Fruit fly (Drosophila melanogaster): Measurements from ENCODE around the gene p38c.

p38c gene

DNA sequence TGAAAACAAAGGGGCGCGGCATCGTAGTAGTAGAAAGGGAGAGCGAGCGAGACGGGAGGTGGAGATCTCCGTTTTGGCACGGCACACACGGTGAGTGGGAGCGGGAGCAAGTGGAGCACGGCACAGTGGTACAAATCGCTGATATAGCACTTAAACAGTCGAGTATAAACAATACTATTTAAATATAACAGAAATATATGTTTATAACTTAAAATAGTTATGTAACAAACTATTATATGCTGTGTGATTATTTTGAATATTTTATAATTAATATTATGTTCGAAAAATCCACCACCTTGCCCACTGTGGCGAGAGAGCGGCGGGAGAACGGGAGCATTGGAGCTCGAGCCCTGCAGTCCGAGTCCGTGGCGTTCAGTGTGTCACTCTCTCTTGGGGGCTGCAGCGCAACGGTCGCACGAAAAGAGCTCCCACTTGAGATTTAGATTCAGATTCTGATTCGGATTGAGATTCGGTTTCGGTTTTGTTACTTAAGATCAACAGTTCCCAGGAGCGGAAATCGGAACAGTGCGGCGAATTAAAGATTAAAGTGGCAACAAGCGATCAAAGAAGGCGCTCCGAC is 8.9 kb downstream of the p38c start, which contains the start of gene Kal1 (continued):
- TF ChIP-seq unpg (GFP tag; optimal IDR thresholded peaks at IDR 0.05) (peak; percentile 96), CG3726 (GFP tag; IDR thresholded peaks at IDR 0.05) (peak; percentile 81), klu (GFP tag; IDR thresholded peaks at IDR 0.05) (peak; percentile 49), CG2202 (tag; optimal IDR thresholded peaks at IDR 0.05) (peak; percentile 94), CG2199 (GFP tag; IDR thresholded peaks at IDR 0.05) (peak; percentile 85; the same call in 2 of the 3 replicates), twi (tag; optimal IDR thresholded peaks at IDR 0.05) (peak; percentile 88), disco-r (GFP tag; optimal IDR thresholded peaks at IDR 0.05) (no peak), ewg (GFP tag; optimal IDR thresholded peaks at IDR 0.05) (peak; percentile 91), CG34376 (GFP tag; optimal IDR thresholded peaks at IDR 0.05) (peak; percentile 6), CG42726 (GFP tag; IDR thresholded peaks at IDR 0.05; ENCODE audit: partially characterized antibody) (no peak), CG1603 (tag; optimal IDR thresholded peaks at IDR 0.05) (peak; percentile 88), Eip74EF (GFP tag; optimal IDR thresholded peaks at IDR 0.05) (peak in 1 of 2 experiments; percentile 95), ato (GFP tag; IDR thresholded peaks at IDR 0.05; ENCODE audit: partially characterized antibody) (no peak), CG11696 (GFP tag; IDR thresholded peaks at IDR 0.05) (peak; percentile 47), Rx (GFP tag; IDR thresholded peaks at IDR 0.05) (peak; percentile 85), CG13296 (GFP tag; optimal IDR thresholded peaks at IDR 0.05) (peak; percentile 88), gcm2 (GFP tag; optimal IDR thresholded peaks at IDR 0.05) (peak; percentile 35), CG16813 (GFP tag; IDR thresholded peaks at IDR 0.05; ENCODE audit: partially characterized antibody) (no peak), Awh (GFP tag; IDR thresholded peaks at IDR 0.05) (peak; percentile 95), Ada2b (GFP tag; IDR thresholded peaks at IDR 0.05) (peak; percentile 90), CoRest (tag; optimal IDR thresholded peaks at IDR 0.05) (peak; percentile 90), bbx (GFP tag; IDR thresholded peaks at IDR 0.05; ENCODE audit: partially characterized antibody) (no peak), bigmax (GFP tag; optimal IDR thresholded peaks at IDR 0.05) (no peak), CG14965 (GFP tag; optimal IDR thresholded peaks at IDR 0.05; ENCODE audit: borderline replicate concordance) (no peak), da (GFP tag; optimal IDR thresholded peaks at IDR 0.05) (no peak), CG6175 (GFP tag; IDR thresholded peaks at IDR 0.05) (peak; percentile 58; the same call in 2 of the 3 replicates), nom (GFP tag; optimal IDR thresholded peaks at IDR 0.05) (peak; percentile 97), CG34224 (GFP tag; IDR thresholded peaks at IDR 0.05; ENCODE audit: partially characterized antibody) (no peak), Sry-δ (GFP tag; optimal IDR thresholded peaks at IDR 0.05) (no peak), CG11723 (GFP tag; optimal IDR thresholded peaks at IDR 0.05) (peak; percentile 91), Dref (GFP tag; IDR thresholded peaks at IDR 0.05) (no peak), CG11456 (GFP tag; IDR thresholded peaks at IDR 0.05) (peak; percentile 69; the same call in 1 of the 3 replicates), hbn (GFP tag; IDR thresholded peaks at IDR 0.05; ENCODE audit: partially characterized antibody) (no peak), CG7271 (tag; optimal IDR thresholded peaks at IDR 0.05) (peak; percentile 27), knrl (GFP tag; IDR thresholded peaks at IDR 0.05; ENCODE audit: partially characterized antibody) (0 out of 3 replicates have a peak, but pooled peaks have one; percentile 38), chif (GFP tag; optimal IDR thresholded peaks at IDR 0.05) (peak; percentile 6 to 9), CG13123 (GFP tag; optimal IDR thresholded peaks at IDR 0.05) (peak; percentile 72), so (GFP tag; IDR thresholded peaks at IDR 0.05) (peak; percentile 97), H15 (GFP tag; IDR thresholded peaks at IDR 0.05) (peak; percentile 90), caup (GFP tag; optimal IDR thresholded peaks at IDR 0.05; ENCODE audit: severe bottlenecking) (peak; percentile 81), nerfin-1 (tag; optimal IDR thresholded peaks at IDR 0.05) (peak; percentile 91), Poxn (GFP tag; IDR thresholded peaks at IDR 0.05) (no peak), CG10274 (GFP tag; optimal IDR thresholded peaks at IDR 0.05) (peak; percentile 66), schlank (tag; optimal IDR thresholded peaks at IDR 0.05) (peak; percentile 46), CG2712 (tag; optimal IDR thresholded peaks at IDR 0.05) (peak; percentile 97), crp (GFP tag; optimal IDR thresholded peaks at IDR 0.05) (peak in 1 of 2 experiments; percentile 52), zfh1 (GFP tag; IDR thresholded peaks at IDR 0.05) (peak; percentile 91), CG10462 (GFP tag; optimal IDR thresholded peaks at IDR 0.05) (peak; percentile 72)

Data from whole organism, embryonic.